Worm (Caenorhabditis elegans) whole organism, young adult: ENCODE results near the gene dct-6.

ENCODE experiments used
- B0035.1 ChIP-seq: sonication (generic microtip); optimal IDR thresholded peaks from 2 replicates; lab custom pipeline; 2016; ENCODE audit warnings: missing genetic modification characterization, mild to moderate bottlenecking, missing compliant biosample characterization, missing genotype, missing genetic modification reagents
- B0336.3 ChIP-seq: fragments of 200-800 bp; sonication (Bioruptor generic); IDR thresholded peaks from 2 replicates; pipeline ENCODE4 v1.3.6; 2022; ENCODE audit warnings: missing genetic modification characterization, missing compliant biosample characterization
- C17E4.6 ChIP-seq: fragments of 200-800 bp; sonication (Bioruptor generic); IDR thresholded peaks from 2 replicates; pipeline ENCODE4 v1.3.6; 2022; ENCODE audit warnings: missing genetic modification reagents, missing genetic modification characterization, missing compliant biosample characterization
- F33H1.4 ChIP-seq: fragments of 200-800 bp; sonication (Bioruptor generic); IDR thresholded peaks from 2 replicates; pipeline ENCODE4 v1.3.6; 2022; ENCODE audit warnings: missing genetic modification reagents, missing genetic modification characterization, missing compliant biosample characterization
- F39B2.1 ChIP-seq: fragments of 200-800 bp; sonication (Bioruptor generic); IDR thresholded peaks from 2 replicates; pipeline ENCODE4 v1.3.6; 2022; ENCODE audit warnings: missing genetic modification reagents, missing genetic modification characterization, missing compliant biosample characterization
- F49E8.2 ChIP-seq: sonication (generic microtip); optimal IDR thresholded peaks from 3 replicates; lab custom pipeline; 2017; ENCODE audit warnings: missing genetic modification characterization, mild to moderate bottlenecking, missing compliant biosample characterization, antibody characterized with exemption, moderate library complexity; ENCODE audit not compliant: insufficient read depth
- F52B5.7 ChIP-seq: sonication (generic microtip); optimal IDR thresholded peaks from 2 replicates; lab custom pipeline; 2016; ENCODE audit warnings: mild to moderate bottlenecking, missing genetic modification characterization, missing compliant biosample characterization
- F55B11.4 ChIP-seq: sonication (generic microtip); optimal IDR thresholded peaks from 2 replicates; lab custom pipeline; 2016; ENCODE audit warnings: missing compliant biosample characterization, missing genetic modification characterization, borderline replicate concordance; ENCODE audit not compliant: insufficient read depth
- F57A8.1 ChIP-seq: fragments of 200-800 bp; sonication (Bioruptor generic); optimal IDR thresholded peaks from 2 replicates; lab custom pipeline; 2018; ENCODE audit warnings: mild to moderate bottlenecking, missing genetic modification characterization, moderate library complexity, missing compliant biosample characterization
- K11D2.4 ChIP-seq: fragments of 200-800 bp; sonication (Bioruptor generic); IDR thresholded peaks from 2 replicates; pipeline ENCODE4 v1.3.6; 2022; ENCODE audit warnings: missing genetic modification reagents, missing genetic modification characterization, missing compliant biosample characterization
- Y53F4B.3 ChIP-seq: fragments of 200-800 bp; sonication (Bioruptor generic); IDR thresholded peaks from 2 replicates; pipeline ENCODE4 v1.3.6; 2022; ENCODE audit warnings: missing genetic modification reagents, missing genetic modification characterization, missing compliant biosample characterization
- Y67H2A.10 ChIP-seq: fragments of 200-800 bp; sonication (Bioruptor generic); conservative IDR thresholded peaks from 2 replicates; pipeline ENCODE4 v1.3.6; 2022; ENCODE audit warnings: missing genetic modification reagents, missing genetic modification characterization, missing compliant biosample characterization
- akir-1 ChIP-seq: fragments of 200-800 bp; sonication (Bioruptor generic); optimal IDR thresholded peaks from 2 replicates; lab custom pipeline; 2018; ENCODE audit warnings: mild to moderate bottlenecking, missing genetic modification characterization, moderate library complexity, missing compliant biosample characterization
- ama-1 ChIP-seq, 3 experiments: fragments of 150-350 bp in 1 of 3; sonication (generic microtip) in 2 of 3; optimal IDR thresholded peaks; 2 replicates each; lab custom pipeline; 2014 to 2018; ENCODE audit warnings: missing biosample characterization in 2 of 3, missing genetic modification characterization in 2 of 3, missing genetic modification reagents in 2 of 3
- aptf-2 ChIP-seq: fragments of 200-800 bp; sonication (Bioruptor generic); conservative IDR thresholded peaks from 2 replicates; pipeline ENCODE4 v1.3.6; 2022; ENCODE audit warnings: missing genetic modification reagents, missing genetic modification characterization, missing compliant biosample characterization
- athp-1 ChIP-seq: sonication (generic microtip); optimal IDR thresholded peaks from 2 replicates; lab custom pipeline; 2017; ENCODE audit warnings: mild to moderate bottlenecking, missing genetic modification characterization, missing compliant biosample characterization
- attf-6 ChIP-seq: fragments of 200-800 bp; sonication (Bioruptor generic); IDR thresholded peaks from 2 replicates; pipeline ENCODE4 v1.3.6; 2022; ENCODE audit warnings: missing genetic modification reagents, missing genetic modification characterization, missing compliant biosample characterization
- bed-2 ChIP-seq: fragments of 200-800 bp; sonication (Bioruptor generic); IDR thresholded peaks from 2 replicates; pipeline ENCODE4 v1.3.6; 2022; ENCODE audit warnings: missing genetic modification reagents, missing genetic modification characterization, missing compliant biosample characterization
- cebp-1 ChIP-seq, 2 experiments: fragments of 200-800 bp in 1 of 2; sonication (Bioruptor generic) in 1 of 2; sonication (generic microtip) in 1 of 2; IDR thresholded peaks in 1 of 2; optimal IDR thresholded peaks in 1 of 2; 2 replicates each; pipeline versions ENCODE4 v1.3.6 to Lab custom; 2017 to 2022; ENCODE audit warnings: missing compliant biosample characterization in 2 of 2, missing genetic modification characterization in 2 of 2, mild to moderate bottlenecking in 1 of 2, missing genetic modification reagents in 1 of 2, moderate library complexity in 1 of 2
- ceh-27 ChIP-seq: fragments of 200-800 bp; sonication (Bioruptor generic); optimal IDR thresholded peaks from 2 replicates; lab custom pipeline; 2018; ENCODE audit warnings: mild to moderate bottlenecking, missing genetic modification characterization, moderate library complexity, missing compliant biosample characterization
- ceh-40 ChIP-seq: fragments of 200-800 bp; sonication (Bioruptor generic); IDR thresholded peaks from 2 replicates; pipeline ENCODE4 v1.3.6; 2022; ENCODE audit warnings: missing genetic modification characterization, missing compliant biosample characterization
- dpff-1 ChIP-seq: sonication (generic microtip); optimal IDR thresholded peaks from 2 replicates; lab custom pipeline; 2017; ENCODE audit warnings: mild to moderate bottlenecking, missing genetic modification characterization, missing compliant biosample characterization
- dpl-1 ChIP-seq: fragments of 150-350 bp; optimal IDR thresholded peaks from 2 replicates; lab custom pipeline; 2014; ENCODE audit warnings: missing biosample characterization, missing genetic modification reagents, missing genetic modification characterization
- efl-1 ChIP-seq: fragments of 150-350 bp; optimal IDR thresholded peaks from 2 replicates; lab custom pipeline; 2014; ENCODE audit warnings: missing biosample characterization, missing genetic modification reagents, missing genetic modification characterization
- egl-44 ChIP-seq: fragments of 200-800 bp; sonication (Bioruptor generic); IDR thresholded peaks from 2 replicates; pipeline ENCODE4 v1.3.6; 2022; ENCODE audit warnings: missing genetic modification reagents, missing genetic modification characterization, missing compliant biosample characterization
- gei-17 ChIP-seq: fragments of 200-800 bp; sonication (Bioruptor generic); optimal IDR thresholded peaks from 2 replicates; lab custom pipeline; 2018; ENCODE audit warnings: mild to moderate bottlenecking, missing genetic modification characterization, missing compliant biosample characterization
- hlh-12 ChIP-seq: sonication (generic microtip); optimal IDR thresholded peaks from 2 replicates; lab custom pipeline; 2016; ENCODE audit warnings: missing genetic modification characterization, missing compliant biosample characterization
- hmg-20 ChIP-seq: fragments of 200-800 bp; sonication (Bioruptor generic); IDR thresholded peaks from 2 replicates; pipeline ENCODE4 v1.3.6; 2022; ENCODE audit warnings: missing genetic modification reagents, missing genetic modification characterization, missing compliant biosample characterization
- hsf-1 ChIP-seq: fragments of 200-800 bp; sonication (Bioruptor generic); IDR thresholded peaks from 2 replicates; pipeline ENCODE4 v1.3.6; 2022; ENCODE audit warnings: missing genetic modification reagents, missing genetic modification characterization, missing compliant biosample characterization
- lag-1 ChIP-seq: fragments of 200-800 bp; sonication (Bioruptor generic); IDR thresholded peaks from 2 replicates; pipeline ENCODE4 v1.3.6; 2022; ENCODE audit warnings: missing genetic modification reagents, missing genetic modification characterization, missing compliant biosample characterization
- let-526 ChIP-seq: fragments of 200-800 bp; sonication (Bioruptor generic); IDR thresholded peaks from 2 replicates; pipeline ENCODE4 v1.3.6; 2022; ENCODE audit warnings: missing genetic modification reagents, missing genetic modification characterization, missing compliant biosample characterization
- let-607 ChIP-seq, 2 experiments: fragments of 200-800 bp in 1 of 2; sonication (Bioruptor generic) in 1 of 2; sonication (generic microtip) in 1 of 2; optimal IDR thresholded peaks; 2 replicates each; lab custom pipeline; 2016 to 2018; ENCODE audit warnings: mild to moderate bottlenecking in 2 of 2, missing compliant biosample characterization in 2 of 2, missing genetic modification characterization in 2 of 2, moderate library complexity in 2 of 2, missing genotype in 1 of 2
- lin-54 ChIP-seq: fragments of 200-800 bp; sonication (Bioruptor generic); optimal IDR thresholded peaks from 2 replicates; lab custom pipeline; 2018; ENCODE audit warnings: mild to moderate bottlenecking, missing genetic modification characterization, missing compliant biosample characterization
- lir-1 ChIP-seq: fragments of 200-800 bp; sonication (Bioruptor generic); conservative IDR thresholded peaks from 2 replicates; pipeline ENCODE4 v1.3.6; 2022; ENCODE audit warnings: missing genetic modification reagents, missing genetic modification characterization, missing compliant biosample characterization
- madf-3 ChIP-seq: fragments of 200-800 bp; sonication (Bioruptor generic); IDR thresholded peaks from 2 replicates; pipeline ENCODE4 v1.3.6; 2022; ENCODE audit warnings: missing genetic modification reagents, missing genetic modification characterization, missing compliant biosample characterization
- mel-28 ChIP-seq: sonication (generic microtip); optimal IDR thresholded peaks from 2 replicates; lab custom pipeline; 2016; ENCODE audit warnings: borderline replicate concordance, mild to moderate bottlenecking, missing genetic modification characterization, missing compliant biosample characterization
- nhr-90 ChIP-seq: sonication (generic microtip); optimal IDR thresholded peaks from 2 replicates; lab custom pipeline; 2016; ENCODE audit warnings: missing genotype, mild to moderate bottlenecking, missing genetic modification characterization, missing compliant biosample characterization
- pbrm-1 ChIP-seq: fragments of 200-800 bp; sonication (Bioruptor generic); IDR thresholded peaks from 2 replicates; pipeline ENCODE4 v1.3.6; 2022; ENCODE audit warnings: missing genetic modification reagents, missing genetic modification characterization, missing compliant biosample characterization
- repo-1 ChIP-seq: sonication (generic microtip); optimal IDR thresholded peaks from 2 replicates; lab custom pipeline; 2017; ENCODE audit warnings: mild to moderate bottlenecking, missing genetic modification characterization, missing compliant biosample characterization
- rpc-1 ChIP-seq, 2 experiments: fragments of 150-350 bp in 1 of 2; sonication (generic microtip) in 1 of 2; optimal IDR thresholded peaks; 2 replicates each; lab custom pipeline; 2014 to 2018; ENCODE audit warnings: missing biosample characterization in 1 of 2, missing genetic modification characterization in 1 of 2, missing genetic modification reagents in 1 of 2, missing genotype in 1 of 2
- snpc-3.4 ChIP-seq: sonication (generic microtip); optimal IDR thresholded peaks from 2 replicates; lab custom pipeline; 2017; ENCODE audit warnings: missing genetic modification characterization, mild to moderate bottlenecking, missing compliant biosample characterization, antibody characterized with exemption, moderate library complexity, missing genotype, missing genetic modification reagents
- somi-1 ChIP-seq: fragments of 200-800 bp; sonication (Bioruptor generic); optimal IDR thresholded peaks from 2 replicates; lab custom pipeline; 2018; ENCODE audit warnings: mild to moderate bottlenecking, missing genetic modification characterization, missing compliant biosample characterization
- sptf-2 ChIP-seq: fragments of 200-800 bp; sonication (Bioruptor generic); optimal IDR thresholded peaks from 2 replicates; lab custom pipeline; 2018; ENCODE audit warnings: mild to moderate bottlenecking, missing genetic modification characterization, missing compliant biosample characterization
- unc-62 ChIP-seq: fragments of 150-350 bp; optimal IDR thresholded peaks from 2 replicates; lab custom pipeline; 2014; ENCODE audit warnings: missing biosample characterization, missing genetic modification reagents, missing genetic modification characterization
- zfh-2 ChIP-seq: fragments of 200-800 bp; sonication (Bioruptor generic); conservative IDR thresholded peaks from 2 replicates; pipeline ENCODE4 v1.3.6; 2022; ENCODE audit warnings: missing genetic modification reagents, missing genetic modification characterization, missing compliant biosample characterization
- ztf-22 ChIP-seq: fragments of 200-800 bp; sonication (Bioruptor generic); optimal IDR thresholded peaks from 2 replicates; lab custom pipeline; 2018; ENCODE audit warnings: mild to moderate bottlenecking, missing genetic modification characterization, moderate library complexity, missing compliant biosample characterization
- ztf-28 ChIP-seq: fragments of 200-800 bp; sonication (Bioruptor generic); IDR thresholded peaks from 2 replicates; pipeline ENCODE4 v1.3.6; 2022; ENCODE audit warnings: missing genetic modification reagents, missing genetic modification characterization, missing compliant biosample characterization

The dct-6 gene

ce11 chrIII:5940525-5940974 lies 25.7 kb upstream of the dct-6 start (continued):
- peak; percentile 80 for TF ChIP-seq ama-1 (optimal IDR thresholded peaks at IDR 0.05; lab: Kevin White, UChicago)
- TF ChIP-seq ama-1 (GFP tag; optimal IDR thresholded peaks at IDR 0.05; lab: Kevin White, UChicago), result peak; percentile 12 to 50
- TF ChIP-seq repo-1 (tag; lab: Kevin White, UChicago), result no peak
- no peak for TF ChIP-seq dpl-1 (GFP tag; lab: Kevin White, UChicago)
- TF ChIP-seq lin-54 (GFP tag; lab: Kevin White, UChicago), result peak; percentile 20
- TF ChIP-seq bed-2, result no peak
- TF ChIP-seq efl-1 (GFP tag; lab: Kevin White, UChicago), result no peak
- no peak for TF ChIP-seq hlh-12
- TF ChIP-seq cebp-1 (GFP tag; IDR thresholded peaks at IDR 0.05; lab: Robert Waterston, UW), result peak; percentile 64; the same call in 1 of the 2 replicates
- TF ChIP-seq cebp-1 (tag; optimal IDR thresholded peaks at IDR 0.05; lab: Kevin White, UChicago), result peak; percentile 95
- no peak for TF ChIP-seq ztf-22 (GFP tag; lab: Kevin White, UChicago)
- TF ChIP-seq hsf-1 (GFP tag; lab: Robert Waterston, UW), result peak; percentile 51
- no peak for TF ChIP-seq B0035.1 (tag; lab: Kevin White, UChicago)
- TF ChIP-seq F55B11.4 (tag; lab: Kevin White, UChicago), result no peak
- no peak for TF ChIP-seq Y67H2A.10 (GFP tag; lab: Robert Waterston, UW)
- no peak for TF ChIP-seq rpc-1 (optimal IDR thresholded peaks at IDR 0.05; lab: Kevin White, UChicago)
- TF ChIP-seq rpc-1 (tag; optimal IDR thresholded peaks at IDR 0.05; lab: Kevin White, UChicago), result no peak
- peak; percentile 24 for TF ChIP-seq madf-3 (GFP tag; lab: Robert Waterston, UW)
- no peak for TF ChIP-seq F57A8.1
- peak; percentile 41 for TF ChIP-seq somi-1
- no peak for TF ChIP-seq attf-6 (GFP tag; lab: Robert Waterston, UW)
- no peak for TF ChIP-seq Y53F4B.3 (GFP tag; lab: Robert Waterston, UW)
- no peak for TF ChIP-seq K11D2.4
- no peak for TF ChIP-seq sptf-2 (GFP tag; lab: Kevin White, UChicago)
- no peak for TF ChIP-seq mel-28 (tag; lab: Kevin White, UChicago)
- TF ChIP-seq let-607 (tag; optimal IDR thresholded peaks at IDR 0.05; lab: Kevin White, UChicago), result no peak
- TF ChIP-seq zfh-2 (GFP tag; lab: Robert Waterston, UW), result 0 out of 2 replicates have a peak, but pooled peaks have one; percentile 6
- peak; percentile 38; the same call in 1 of the 2 replicates for TF ChIP-seq F33H1.4
- TF ChIP-seq C17E4.6 (GFP tag; lab: Robert Waterston, UW), result no peak
- TF ChIP-seq dpff-1, result no peak
- no peak for TF ChIP-seq akir-1
- TF ChIP-seq lir-1, result no peak
- no peak for TF ChIP-seq lag-1 (GFP tag; lab: Robert Waterston, UW)
- no peak for TF ChIP-seq gei-17 (GFP tag; lab: Kevin White, UChicago)
- peak; percentile 72 for TF ChIP-seq ceh-27 (GFP tag; lab: Kevin White, UChicago)
- no peak for TF ChIP-seq snpc-3.4 (tag; lab: Kevin White, UChicago)
- no peak for TF ChIP-seq F49E8.2 (tag; lab: Kevin White, UChicago)
- peak; percentile 22; the same call in 1 of the 2 replicates for TF ChIP-seq ceh-40
- peak; percentile 37; the same call in 1 of the 2 replicates for TF ChIP-seq B0336.3 (GFP tag; lab: Robert Waterston, UW)
- TF ChIP-seq egl-44 (GFP tag; lab: Robert Waterston, UW), result peak; percentile 57; the same call in 1 of the 2 replicates
- TF ChIP-seq F52B5.7 (tag; lab: Kevin White, UChicago), result peak; percentile 30
- TF ChIP-seq ztf-28 (GFP tag; lab: Robert Waterston, UW), result no peak
- TF ChIP-seq aptf-2, result no peak
- TF ChIP-seq athp-1 (tag; lab: Kevin White, UChicago), result no peak
- TF ChIP-seq let-526 (GFP tag; lab: Robert Waterston, UW), result peak; percentile 60; the same call in 1 of the 2 replicates
- TF ChIP-seq unc-62 (GFP tag; lab: Kevin White, UChicago), result no peak
- TF ChIP-seq F39B2.1 (GFP tag; lab: Robert Waterston, UW), result no peak
- no peak for TF ChIP-seq hmg-20
- TF ChIP-seq nhr-90 (tag; lab: Kevin White, UChicago), result peak; percentile 72
- TF ChIP-seq pbrm-1 (GFP tag; lab: Robert Waterston, UW), result peak; percentile 71
